Worm (Caenorhabditis elegans): Measurements from ENCODE around the gene H06H21.11.
A peak's percentile ranks its signal among the peaks of the same experiment; 100 is the strongest.

The H06H21.11 gene

ce11 chrIV:4810377-4810984 lies 3.4 kb upstream of the H06H21.11 start, which contains the start of gene eif-1.A:
Gene eif-1.A (plus strand): TSS chrIV:4810934.
- TF ChIP-seq dpl-1 (GFP tag; optimal IDR thresholded peaks at IDR 0.05) (peak; percentile 47), hif-1 (tag; optimal IDR thresholded peaks at IDR 0.05) (no peak), dve-1 (tag; optimal IDR thresholded peaks at IDR 0.05; ENCODE audit: insufficient read depth) (peak; percentile 37), ceh-62 (tag; optimal IDR thresholded peaks at IDR 0.05) (no peak), mep-1 (tag; optimal IDR thresholded peaks at IDR 0.05) (peak; percentile 61), lsy-2 (tag; optimal IDR thresholded peaks at IDR 0.05) (peak in 1 of 2 experiments; percentile 85), nhr-76 (tag; optimal IDR thresholded peaks at IDR 0.05) (no peak), lin-38 (GFP tag; IDR thresholded peaks at IDR 0.05) (peak; percentile 66), hlh-30 (tag; optimal IDR thresholded peaks at IDR 0.05; ENCODE audit: insufficient read depth) (peak; percentile 26), nhr-10 (tag; optimal IDR thresholded peaks at IDR 0.05) (no peak), daf-16 (GFP tag; optimal IDR thresholded peaks at IDR 0.05) (no peak), daf-16 (tag; optimal IDR thresholded peaks at IDR 0.05) (peak; percentile 40), hlh-11 (tag; optimal IDR thresholded peaks at IDR 0.05) (peak; percentile 29), snpc-1.2 (GFP tag; IDR thresholded peaks at IDR 0.05) (peak; percentile 24; the same call in 1 of the 2 replicates), nhr-6 (tag; optimal IDR thresholded peaks at IDR 0.05) (peak; percentile 45), Y75B8A.6 (GFP tag; IDR thresholded peaks at IDR 0.05) (no peak), nhr-28 (tag; optimal IDR thresholded peaks at IDR 0.05) (peak; percentile 51), nhr-77 (tag; optimal IDR thresholded peaks at IDR 0.05) (peak; percentile 30), rbr-2 (tag; optimal IDR thresholded peaks at IDR 0.05) (peak; percentile 24), mes-2 (tag; optimal IDR thresholded peaks at IDR 0.05; ENCODE audit: poor library complexity, severe bottlenecking) (peak; percentile 87)

ce11 chrIV:4809813-4810212 lies 2.7 kb upstream of the H06H21.11 start, which contains the start of gene H06H21.37:
Gene H06H21.37 (minus strand): TSS chrIV:4809974.
- TF ChIP-seq arid-1 (GFP tag; conservative IDR thresholded peaks at IDR 0.05) (no peak), R02D3.7 (tag; optimal IDR thresholded peaks at IDR 0.05) (no peak), lir-3 (tag; optimal IDR thresholded peaks at IDR 0.05) (no peak), spr-3 (GFP tag; optimal IDR thresholded peaks at IDR 0.05) (no peak), mxl-2 (GFP tag; conservative IDR thresholded peaks at IDR 0.05) (no peak), zfp-3 (GFP tag; conservative IDR thresholded peaks at IDR 0.05) (no peak), unc-39 (tag; optimal IDR thresholded peaks at IDR 0.05) (no peak), hlh-11 (tag; optimal IDR thresholded peaks at IDR 0.05) (no peak)

- TF ChIP-seq snpc-4 (tag; optimal IDR thresholded peaks at IDR 0.05) (no peak), unc-130 (GFP tag; optimal IDR thresholded peaks at IDR 0.05) (no peak), egl-27 (tag; optimal IDR thresholded peaks at IDR 0.05) (no peak), dmd-9 (GFP tag; IDR thresholded peaks at IDR 0.05) (no peak)
Measured at ce11 chrIV:4809397-4809796, 2.3 kb upstream of the H06H21.11 start, which contains the start of gene ubxn-6. Gene ubxn-6 (minus strand): TSS chrIV:4809497.

ce11 chrIV:4806486-4806885 lies 633 bp downstream of the H06H21.11 start, which contains the start of gene dpf-5:
Gene dpf-5 (minus strand): TSS chrIV:4806586.
- TF ChIP-seq egl-43 (GFP tag; IDR thresholded peaks at IDR 0.05), result no peak
- TF ChIP-seq snpc-4 (tag; optimal IDR thresholded peaks at IDR 0.05), result no peak
- no peak for TF ChIP-seq mdl-1 (tag; optimal IDR thresholded peaks at IDR 0.05)
- TF ChIP-seq pqm-1 (tag; optimal IDR thresholded peaks at IDR 0.05), result no peak

- TF ChIP-seq zfp-2 (tag; optimal IDR thresholded peaks at IDR 0.05), result no peak
- TF ChIP-seq pha-4 (GFP tag; IDR thresholded peaks at IDR 0.05), result no peak
- no peak for TF ChIP-seq pha-4 (tag; optimal IDR thresholded peaks at IDR 0.05)
- TF ChIP-seq ceh-62 (tag; optimal IDR thresholded peaks at IDR 0.05), result no peak
- no peak for TF ChIP-seq spr-1 (tag; optimal IDR thresholded peaks at IDR 0.05)
- no peak for TF ChIP-seq mdl-1 (tag; optimal IDR thresholded peaks at IDR 0.05)
- TF ChIP-seq Y48G9A.11 (GFP tag; IDR thresholded peaks at IDR 0.05), result no peak
- TF ChIP-seq lin-38 (GFP tag; IDR thresholded peaks at IDR 0.05), result peak; percentile 22; the same call in 1 of the 2 replicates
Measured at ce11 chrIV:4802494-4802893, 4.6 kb downstream of the H06H21.11 start, which contains the start of gene dpf-7. Gene dpf-7 (minus strand): TSS chrIV:4802594.

All from whole organism, L4 larva.